Worm (Caenorhabditis elegans) whole organism, L4 larva: ENCODE results near the gene C18H7.7.

ENCODE experiments used
- T20F7.1 ChIP-seq: fragments of 200-800 bp; sonication (Bioruptor generic); optimal IDR thresholded peaks from 2 replicates; lab custom pipeline; 2018; ENCODE audit warnings: mild to moderate bottlenecking, missing genetic modification characterization, missing compliant biosample characterization
- cey-2 ChIP-seq: sonication (generic microtip); optimal IDR thresholded peaks from 3 replicates; lab custom pipeline; 2017; ENCODE audit warnings: missing genetic modification characterization, mild to moderate bottlenecking, missing compliant biosample characterization, antibody characterized with exemption, borderline replicate concordance; ENCODE audit not compliant: insufficient read depth
- nhr-25 ChIP-seq: sonication (generic microtip); optimal IDR thresholded peaks from 2 replicates; lab custom pipeline; 2017; ENCODE audit warnings: missing genetic modification characterization, mild to moderate bottlenecking, missing compliant biosample characterization, antibody characterized with exemption, moderate library complexity, borderline replicate concordance; ENCODE audit not compliant: insufficient read depth
- nhr-48 ChIP-seq: sonication (generic microtip); optimal IDR thresholded peaks from 2 replicates; lab custom pipeline; 2016; ENCODE audit warnings: mild to moderate bottlenecking, missing genetic modification characterization, missing compliant biosample characterization
- rbr-2 ChIP-seq: sonication (generic microtip); optimal IDR thresholded peaks from 2 replicates; lab custom pipeline; 2016; ENCODE audit warnings: missing genotype, missing genetic modification characterization, missing compliant biosample characterization
- zag-1 ChIP-seq: fragments of 150-350 bp; optimal IDR thresholded peaks from 2 replicates; lab custom pipeline; 2014; ENCODE audit warnings: missing biosample characterization, missing genetic modification characterization

ce11 chrIV:613155-613554 is 17.0 kb upstream of the C18H7.7 start:
- no peak for TF ChIP-seq nhr-48 (tag; lab: Kevin White, UChicago)
- no peak for TF ChIP-seq zag-1 (tag; lab: Kevin White, UChicago)
- TF ChIP-seq rbr-2 (tag; lab: Kevin White, UChicago): no peak
- TF ChIP-seq nhr-25 (tag; lab: Kevin White, UChicago): no peak
- TF ChIP-seq T20F7.1: no peak
- no peak for TF ChIP-seq cey-2 (tag; lab: Kevin White, UChicago)
